Fruit fly (Drosophila melanogaster) whole organism, embryonic: Measurements from ENCODE around the gene Aldh.

Source experiments
- Atf3 ChIP-seq: fragments of 200-800 bp; sonication (Bioruptor generic); optimal IDR thresholded peaks from 3 replicates; lab custom pipeline; 2016; ENCODE audit warnings: missing biosample characterization, missing genetic modification characterization
- Atf6 ChIP-seq: fragments of 200-800 bp; sonication (Bioruptor generic); IDR thresholded peaks from 2 replicates; pipeline ENCODE4 v1.3.6; 2022; ENCODE audit warnings: missing biosample characterization, missing genetic modification characterization
- CG12391 ChIP-seq: fragments of 200-800 bp; sonication (Bioruptor generic); optimal IDR thresholded peaks from 3 replicates; lab custom pipeline; 2018; ENCODE audit warnings: missing biosample characterization, mild to moderate bottlenecking, missing genetic modification characterization, moderate library complexity
- CG15073 ChIP-seq: fragments of 200-800 bp; sonication (Bioruptor generic); optimal IDR thresholded peaks from 2 replicates; lab custom pipeline; 2016; ENCODE audit warnings: missing biosample characterization, missing genetic modification characterization
- CG15601 ChIP-seq: fragments of 200-800 bp; sonication (Bioruptor generic); optimal IDR thresholded peaks from 3 replicates; lab custom pipeline; 2019; ENCODE audit warnings: missing biosample characterization, mild to moderate bottlenecking, missing genetic modification characterization, moderate library complexity
- CG1603 ChIP-seq: fragments of 200-800 bp; sonication (Bioruptor generic); optimal IDR thresholded peaks from 2 replicates; lab custom pipeline; 2019; ENCODE audit warnings: missing biosample characterization, mild to moderate bottlenecking, missing genetic modification characterization, moderate library complexity
- CG16779 ChIP-seq: fragments of 200-800 bp; sonication (Bioruptor generic); IDR thresholded peaks from 2 replicates; pipeline ENCODE4 v1.3.6; 2022; ENCODE audit warnings: missing biosample characterization, missing genetic modification characterization
- CG17186 ChIP-seq: fragments of 200-800 bp; sonication (Bioruptor generic); optimal IDR thresholded peaks from 3 replicates; lab custom pipeline; 2017; ENCODE audit warnings: missing biosample characterization, missing genetic modification reagents, missing genetic modification characterization
- CG31388 ChIP-seq: fragments of 200-800 bp; sonication (Bioruptor generic); optimal IDR thresholded peaks from 2 replicates; lab custom pipeline; 2016; ENCODE audit warnings: missing biosample characterization, missing genetic modification characterization
- CG32532 ChIP-seq: fragments of 200-800 bp; sonication (Bioruptor generic); IDR thresholded peaks from 2 replicates; pipeline ENCODE4 v1.3.6; 2022; ENCODE audit warnings: missing biosample characterization, missing genetic modification characterization
- CG3281 ChIP-seq: fragments of 200-800 bp; sonication (Bioruptor generic); optimal IDR thresholded peaks from 3 replicates; lab custom pipeline; 2017; ENCODE audit warnings: missing biosample characterization, mild to moderate bottlenecking, missing genetic modification characterization
- CG3726 ChIP-seq: fragments of 200-800 bp; sonication (Bioruptor generic); IDR thresholded peaks from 3 replicates; pipeline ENCODE4, ENCODE4 v1.3.6; 2022; ENCODE audit warnings: missing biosample characterization, missing genetic modification characterization
- CG42726 ChIP-seq: fragments of 200-800 bp; sonication (Bioruptor generic); IDR thresholded peaks from 2 replicates; pipeline ENCODE4 v1.3.6; 2022; ENCODE audit warnings: missing biosample characterization, missing genetic modification characterization; ENCODE audit not compliant: partially characterized antibody
- CG5180 ChIP-seq: fragments of 200-800 bp; sonication (Bioruptor generic); optimal IDR thresholded peaks from 3 replicates; lab custom pipeline; 2017; ENCODE audit warnings: missing biosample characterization, missing genetic modification characterization, mild to moderate bottlenecking, moderate library complexity, missing genetic modification reagents
- CG5245 ChIP-seq: fragments of 200-800 bp; sonication (Bioruptor generic); optimal IDR thresholded peaks from 3 replicates; lab custom pipeline; 2016; ENCODE audit warnings: missing biosample characterization, missing genetic modification characterization
- CG6791 ChIP-seq: fragments of 200-800 bp; sonication (Bioruptor generic); IDR thresholded peaks from 3 replicates; pipeline ENCODE4 v1.3.6; 2022; ENCODE audit warnings: missing biosample characterization, missing genetic modification characterization; ENCODE audit not compliant: partially characterized antibody
- CG7786 ChIP-seq: fragments of 200-800 bp; sonication (Bioruptor generic); optimal IDR thresholded peaks from 2 replicates; lab custom pipeline; 2016; ENCODE audit warnings: missing biosample characterization, missing genetic modification characterization
- CG8359 ChIP-seq: fragments of 200-800 bp; sonication (Bioruptor generic); optimal IDR thresholded peaks from 2 replicates; lab custom pipeline; 2017; ENCODE audit warnings: missing biosample characterization, mild to moderate bottlenecking, missing genetic modification characterization, borderline replicate concordance
- CG8388 ChIP-seq: fragments of 200-800 bp; sonication (Bioruptor generic); optimal IDR thresholded peaks from 2 replicates; lab custom pipeline; 2019; ENCODE audit warnings: missing biosample characterization, mild to moderate bottlenecking, missing genetic modification characterization, moderate library complexity
- Chrac-16 ChIP-seq: fragments of 200-800 bp; sonication (Bioruptor generic); optimal IDR thresholded peaks from 3 replicates; lab custom pipeline; 2016; ENCODE audit warnings: missing biosample characterization, missing genetic modification characterization
- CrebB ChIP-seq: fragments of 200-800 bp; sonication (Bioruptor generic); optimal IDR thresholded peaks from 3 replicates; lab custom pipeline; 2018; ENCODE audit warnings: missing biosample characterization, mild to moderate bottlenecking, missing genetic modification characterization
- D19B ChIP-seq: fragments of 200-800 bp; sonication (Bioruptor generic); optimal IDR thresholded peaks from 2 replicates; lab custom pipeline; 2017; ENCODE audit warnings: missing biosample characterization, mild to moderate bottlenecking, missing genetic modification characterization
- Dbx ChIP-seq: fragments of 200-800 bp; sonication (Bioruptor generic); IDR thresholded peaks from 3 replicates; pipeline ENCODE4 v1.3.6; 2022; ENCODE audit warnings: missing biosample characterization, missing genetic modification characterization
- Dip2 ChIP-seq: fragments of 200-800 bp; sonication (Bioruptor generic); IDR thresholded peaks from 2 replicates; pipeline ENCODE4 v1.3.6; 2022; ENCODE audit warnings: missing biosample characterization, missing genetic modification characterization
- Dip3 ChIP-seq: fragments of 200-800 bp; sonication (Bioruptor generic); optimal IDR thresholded peaks from 3 replicates; lab custom pipeline; 2016; ENCODE audit warnings: missing biosample characterization, missing genetic modification characterization
- Dp ChIP-seq: fragments of 200-800 bp; sonication (Bioruptor generic); optimal IDR thresholded peaks from 2 replicates; lab custom pipeline; 2018; ENCODE audit warnings: missing biosample characterization, mild to moderate bottlenecking, missing genetic modification characterization, moderate library complexity
- Ets97D ChIP-seq: fragments of 200-800 bp; sonication (Bioruptor generic); optimal IDR thresholded peaks from 3 replicates; lab custom pipeline; 2016; ENCODE audit warnings: missing biosample characterization, missing genetic modification characterization
- Hey ChIP-seq: fragments of 200-800 bp; sonication (Bioruptor generic); optimal IDR thresholded peaks from 3 replicates; lab custom pipeline; 2018; ENCODE audit warnings: missing biosample characterization, mild to moderate bottlenecking, missing genetic modification characterization
- Hr3 ChIP-seq: fragments of 200-800 bp; sonication (Bioruptor generic); optimal IDR thresholded peaks from 3 replicates; lab custom pipeline; 2016; ENCODE audit warnings: missing biosample characterization, missing genetic modification characterization
- Jarid2 ChIP-seq: fragments of 200-800 bp; sonication (Bioruptor generic); optimal IDR thresholded peaks from 3 replicates; lab custom pipeline; 2017; ENCODE audit warnings: mild to moderate bottlenecking, missing biosample characterization, missing genetic modification reagents, missing genetic modification characterization
- Mrtf ChIP-seq: fragments of 200-800 bp; sonication (Bioruptor generic); IDR thresholded peaks from 3 replicates; pipeline ENCODE4 v1.3.6; 2022; ENCODE audit warnings: missing biosample characterization, missing genetic modification characterization
- Neu2 ChIP-seq: fragments of 200-800 bp; sonication (Bioruptor generic); optimal IDR thresholded peaks from 3 replicates; lab custom pipeline; 2016; ENCODE audit warnings: missing biosample characterization, missing genetic modification characterization, borderline replicate concordance
- Oaz ChIP-seq: fragments of 200-800 bp; sonication (Bioruptor generic); IDR thresholded peaks from 2 replicates; pipeline ENCODE4 v1.3.6; 2022; ENCODE audit warnings: missing biosample characterization, missing genetic modification characterization
- Optix ChIP-seq: fragments of 200-800 bp; sonication (Bioruptor generic); IDR thresholded peaks from 3 replicates; pipeline ENCODE4 v1.3.6; 2022; ENCODE audit warnings: missing biosample characterization, missing genetic modification characterization
- PHDP ChIP-seq: fragments of 200-800 bp; sonication (Bioruptor generic); optimal IDR thresholded peaks from 3 replicates; lab custom pipeline; 2018; ENCODE audit warnings: missing biosample characterization, mild to moderate bottlenecking, missing genetic modification characterization, moderate library complexity
- Pdp1 ChIP-seq, 2 experiments: fragments of 200-800 bp; sonication (Bioruptor generic); optimal IDR thresholded peaks; 3 replicates each; lab custom pipeline; 2016; ENCODE audit warnings: missing biosample characterization in 2 of 2, missing genetic modification characterization in 2 of 2, mild to moderate bottlenecking in 1 of 2, moderate library complexity in 1 of 2
- Rfx ChIP-seq: fragments of 200-800 bp; sonication (Bioruptor generic); IDR thresholded peaks from 2 replicates; pipeline ENCODE4 v1.3.6; 2022; ENCODE audit warnings: missing biosample characterization, missing genetic modification characterization
- Trl ChIP-seq, 3 experiments: fragments of >200 bp in 2 of 3; fragments of 200-800 bp in 1 of 3; sonication (Bioruptor generic) in 1 of 3; optimal IDR thresholded peaks; 2 replicates in 1 of 3; 3 replicates in 2 of 3; lab custom pipeline; 2016 to 2017; ENCODE audit warnings: missing biosample characterization in 1 of 3, missing genetic modification characterization in 1 of 3
- bowl ChIP-seq: fragments of 200-800 bp; sonication (Bioruptor generic); IDR thresholded peaks from 2 replicates; pipeline ENCODE4 v1.3.6; 2022; ENCODE audit warnings: missing biosample characterization, missing genetic modification characterization
- fd64A ChIP-seq: fragments of 200-800 bp; sonication (Bioruptor generic); optimal IDR thresholded peaks from 3 replicates; lab custom pipeline; 2018; ENCODE audit warnings: missing biosample characterization, mild to moderate bottlenecking, missing genetic modification characterization
- gce ChIP-seq: fragments of 200-800 bp; sonication (Bioruptor generic); IDR thresholded peaks from 3 replicates; pipeline ENCODE4 v1.3.6; 2022; ENCODE audit warnings: missing biosample characterization, missing genetic modification characterization
- gfzf ChIP-seq: fragments of 200-800 bp; sonication (Bioruptor generic); optimal IDR thresholded peaks from 2 replicates; lab custom pipeline; 2016; ENCODE audit warnings: missing biosample characterization, mild to moderate bottlenecking, missing genetic modification characterization, moderate library complexity
- ind ChIP-seq: fragments of 200-800 bp; sonication (Bioruptor generic); optimal IDR thresholded peaks from 3 replicates; lab custom pipeline; 2016; ENCODE audit warnings: missing biosample characterization, missing genetic modification characterization
- org-1 ChIP-seq: fragments of 200-800 bp; sonication (Bioruptor generic); optimal IDR thresholded peaks from 2 replicates; lab custom pipeline; 2017; ENCODE audit warnings: missing biosample characterization, missing genetic modification characterization
- pan ChIP-seq, 4 experiments: fragments of >200 bp in 3 of 4; fragments of 200-800 bp in 1 of 4; sonication (Bioruptor generic) in 1 of 4; optimal IDR thresholded peaks in 3 of 4; IDR thresholded peaks in 1 of 4; 2 replicates each; pipeline versions ENCODE4 v1.3.6 to Lab custom; 2017 to 2022; ENCODE audit warnings: missing biosample characterization in 2 of 4, missing genetic modification characterization in 2 of 4, mixed read lengths in 1 of 4
- so ChIP-seq: fragments of 200-800 bp; sonication (Bioruptor generic); IDR thresholded peaks from 3 replicates; pipeline ENCODE4 v1.3.6; 2022; ENCODE audit warnings: missing biosample characterization, missing genetic modification characterization
- tna ChIP-seq: fragments of 200-800 bp; sonication (Bioruptor generic); IDR thresholded peaks from 2 replicates; pipeline ENCODE4 v1.3.6; 2022; ENCODE audit warnings: missing biosample characterization, missing genetic modification characterization; ENCODE audit not compliant: partially characterized antibody
- twi ChIP-seq: fragments of 200-800 bp; optimal IDR thresholded peaks from 2 replicates; lab custom pipeline; 2019; ENCODE audit warnings: missing biosample characterization, mild to moderate bottlenecking, missing genetic modification characterization, moderate library complexity
- vvl ChIP-seq: fragments of 200-800 bp; sonication (Bioruptor generic); IDR thresholded peaks from 2 replicates; pipeline ENCODE4 v1.3.6; 2022; ENCODE audit warnings: missing biosample characterization, missing genetic modification characterization

Gene Aldh

dm6 chr2L:9388013-9388605 lies 920 bp downstream of the Aldh start (continued):
- no peak for TF ChIP-seq gfzf (GFP tag; lab: Kevin White, UChicago)
- TF ChIP-seq twi (tag; lab: Kevin White, UChicago): no peak
- peak; percentile 81 for TF ChIP-seq Dbx
- peak; percentile 59 for TF ChIP-seq Hr3 (GFP tag; lab: Kevin White, UChicago)
- TF ChIP-seq pan (optimal IDR thresholded peaks at IDR 0.05; lab: Kevin White, UChicago): no peak
- TF ChIP-seq pan (GFP tag; optimal IDR thresholded peaks at IDR 0.05 in 1 of 2, IDR thresholded peaks at IDR 0.05 in 1 of 2): peak in 1 of 2 experiments; percentile 81
- TF ChIP-seq ind (GFP tag; lab: Kevin White, UChicago): peak; percentile 86
- TF ChIP-seq fd64A (GFP tag; lab: Kevin White, UChicago): no peak
- peak; percentile 51; the same call in 1 of the 3 replicates for TF ChIP-seq gce
- TF ChIP-seq org-1 (GFP tag; lab: Kevin White, UChicago): peak; percentile 68
- no peak for TF ChIP-seq Oaz
- TF ChIP-seq CG17186 (GFP tag; lab: Kevin White, UChicago): no peak
- no peak for TF ChIP-seq Neu2 (GFP tag; lab: Kevin White, UChicago)
- peak; percentile 15 for TF ChIP-seq CG5245 (GFP tag; lab: Kevin White, UChicago)
- peak; percentile 31 for TF ChIP-seq CrebB (tag; lab: Kevin White, UChicago)
- no peak for TF ChIP-seq CG15073 (GFP tag; lab: Kevin White, UChicago)
- TF ChIP-seq D19B (GFP tag; lab: Kevin White, UChicago): peak; percentile 75
- no peak for TF ChIP-seq Trl (optimal IDR thresholded peaks at IDR 0.05; lab: Kevin White, UChicago)
- peak; percentile 89 for TF ChIP-seq Trl (GFP tag; optimal IDR thresholded peaks at IDR 0.05; lab: Kevin White, UChicago)
- TF ChIP-seq Mrtf (GFP tag; lab: Robert Waterston, UW): peak; percentile 59; the same call in 1 of the 3 replicates
- peak; percentile 27 for TF ChIP-seq Ets97D (GFP tag; lab: Kevin White, UChicago)
- peak; percentile 91 for TF ChIP-seq Dip3 (GFP tag; lab: Kevin White, UChicago)
- no peak for TF ChIP-seq CG42726
- TF ChIP-seq Optix: no peak
- peak; percentile 63 for TF ChIP-seq Chrac-16 (GFP tag; lab: Kevin White, UChicago)
- TF ChIP-seq CG12391 (tag; lab: Kevin White, UChicago): peak; percentile 35
- TF ChIP-seq bowl (GFP tag; lab: Robert Waterston, UW): no peak
- TF ChIP-seq CG8359 (GFP tag; lab: Kevin White, UChicago): no peak
- TF ChIP-seq tna (GFP tag; lab: Robert Waterston, UW): no peak
- TF ChIP-seq CG15601 (tag; lab: Kevin White, UChicago): no peak
- TF ChIP-seq CG8388: no peak
- peak; percentile 63 to 91 for TF ChIP-seq Pdp1 (GFP tag; optimal IDR thresholded peaks at IDR 0.05; lab: Kevin White, UChicago)
- TF ChIP-seq vvl: peak; percentile 74
- no peak for TF ChIP-seq Dip2 (GFP tag; lab: Robert Waterston, UW)
- TF ChIP-seq Atf6: peak; percentile 84
- TF ChIP-seq Rfx (GFP tag; lab: Robert Waterston, UW): peak; percentile 94
- TF ChIP-seq CG6791 (GFP tag; lab: Robert Waterston, UW): no peak
- TF ChIP-seq so (GFP tag; lab: Robert Waterston, UW): peak; percentile 76; the same call in 2 of the 3 replicates
- peak; percentile 85 for TF ChIP-seq CG32532
- TF ChIP-seq Jarid2 (GFP tag; lab: Kevin White, UChicago): no peak
- no peak for TF ChIP-seq Dp (GFP tag; lab: Kevin White, UChicago)
- peak; percentile 69 for TF ChIP-seq PHDP (tag; lab: Kevin White, UChicago)
- TF ChIP-seq CG7786 (GFP tag; lab: Kevin White, UChicago): peak; percentile 86
- TF ChIP-seq CG1603: peak; percentile 63
- no peak for TF ChIP-seq CG5180 (GFP tag; lab: Kevin White, UChicago)
- TF ChIP-seq Atf3 (GFP tag; lab: Kevin White, UChicago): peak; percentile 55
- peak; percentile 29; the same call in 1 of the 2 replicates for TF ChIP-seq CG16779 (GFP tag; lab: Robert Waterston, UW)
- TF ChIP-seq CG3281 (GFP tag; lab: Kevin White, UChicago): peak; percentile 71
- no peak for TF ChIP-seq Hey (tag; lab: Kevin White, UChicago)
- 0 out of 3 replicates have a peak, but pooled peaks have one; percentile 64 for TF ChIP-seq CG3726 (GFP tag; lab: Robert Waterston, UW)
- TF ChIP-seq CG31388: no peak
